Worm (Caenorhabditis elegans): Measurements from ENCODE around the gene Y53F4B.20.

Gene Y53F4B.20

DNA sequence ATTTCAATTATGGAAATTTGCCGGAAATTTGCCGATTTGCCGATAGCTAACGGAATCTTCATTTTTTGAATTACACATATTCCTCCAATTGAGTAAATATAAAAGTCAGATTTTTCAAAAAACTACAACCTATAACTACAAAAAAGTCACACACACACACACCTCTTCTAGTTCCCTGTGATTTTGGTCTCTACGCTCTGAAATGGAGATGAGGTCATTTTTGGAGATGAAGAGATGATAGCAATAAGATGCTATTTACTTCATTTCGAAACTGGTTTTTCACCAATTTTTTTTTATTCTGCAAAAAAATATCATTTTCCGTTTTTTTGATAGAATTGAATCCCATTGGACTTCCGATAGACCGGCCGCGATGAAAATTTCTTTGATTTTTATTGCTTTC is 39.9 kb downstream of the Y53F4B.20 start, which contains the start of gene Y53F4B.23:
Gene Y53F4B.23, plus strand, starts transcription at position 312 of the 400 bp plus-strand sequence.
- no peak for TF ChIP-seq nhr-2 (tag; optimal IDR thresholded peaks at IDR 0.05)
- TF ChIP-seq blmp-1 (tag; optimal IDR thresholded peaks at IDR 0.05): no peak
- no peak for TF ChIP-seq lsy-2 (tag; optimal IDR thresholded peaks at IDR 0.05)
- TF ChIP-seq mep-1 (tag; optimal IDR thresholded peaks at IDR 0.05): no peak
- TF ChIP-seq nhr-76 (tag; optimal IDR thresholded peaks at IDR 0.05): no peak
- TF ChIP-seq M03D4.4 (tag; optimal IDR thresholded peaks at IDR 0.05): no peak
- TF ChIP-seq sptf-1 (tag; optimal IDR thresholded peaks at IDR 0.05): no peak
- TF ChIP-seq ces-1 (GFP tag; optimal IDR thresholded peaks at IDR 0.05): no peak
- no peak for TF ChIP-seq lin-13 (tag; optimal IDR thresholded peaks at IDR 0.05)
- TF ChIP-seq flh-1 (GFP tag; optimal IDR thresholded peaks at IDR 0.05): no peak
- no peak for TF ChIP-seq zip-8 (tag; optimal IDR thresholded peaks at IDR 0.05)

DNA sequence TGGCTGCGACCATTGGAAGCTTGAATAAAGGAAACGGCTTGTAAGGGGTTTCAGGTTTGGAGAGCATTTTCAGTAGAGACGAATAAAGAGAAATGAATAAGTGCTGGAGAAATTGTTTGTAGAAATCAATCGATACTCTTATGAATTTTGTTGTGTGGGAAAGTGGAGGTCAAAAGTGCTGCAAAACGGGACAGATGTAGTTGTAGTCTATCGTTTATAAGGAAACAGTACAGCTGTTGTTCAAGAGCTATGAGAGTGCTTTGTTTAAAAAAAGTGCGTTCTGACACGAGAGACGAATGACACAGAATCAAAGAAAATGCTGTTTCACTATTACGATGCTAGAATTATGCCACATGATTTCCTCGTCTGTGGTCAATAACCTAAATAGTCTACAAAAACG is 46.2 kb downstream of the Y53F4B.20 start, which contains the start of gene Y53F4B.62:
Gene Y53F4B.62, minus strand, starts transcription at position 101 of the 400 bp plus-strand sequence.
- TF ChIP-seq drap-1 (GFP tag; optimal IDR thresholded peaks at IDR 0.05): no peak

DNA sequence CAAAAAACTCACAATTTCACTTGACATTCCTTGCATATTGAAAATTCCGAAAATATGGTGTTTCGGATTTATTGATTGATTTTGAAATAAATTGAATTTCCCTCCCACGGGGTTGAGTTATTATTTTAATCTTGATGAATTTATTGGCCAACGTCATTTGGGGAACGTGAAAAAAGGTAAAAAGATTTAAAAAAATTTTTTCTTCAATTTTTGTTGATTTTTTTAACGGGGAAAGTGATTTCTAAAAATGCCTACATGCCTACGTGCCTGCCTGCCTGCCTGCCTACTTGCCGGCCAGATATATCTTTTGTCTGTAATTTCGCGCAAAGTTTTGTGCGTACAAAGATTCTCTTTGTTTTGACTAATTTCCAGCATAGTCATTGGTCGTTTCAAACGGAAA is 50.1 kb downstream of the Y53F4B.20 start, which contains the start of gene Y53F4B.24:
Gene Y53F4B.24, minus strand, starts transcription at position 101 of the 400 bp plus-strand sequence.
- TF ChIP-seq elt-1 (tag; optimal IDR thresholded peaks at IDR 0.05; ENCODE audit: borderline replicate concordance, insufficient read depth): no peak
- no peak for TF ChIP-seq sptf-1 (tag; optimal IDR thresholded peaks at IDR 0.05)
- TF ChIP-seq cnd-1 (tag; optimal IDR thresholded peaks at IDR 0.05): no peak
- no peak for TF ChIP-seq nhr-12 (tag; optimal IDR thresholded peaks at IDR 0.05)
- no peak for TF ChIP-seq nhr-2 (tag; optimal IDR thresholded peaks at IDR 0.05)
- no peak for TF ChIP-seq nhr-28 (tag; optimal IDR thresholded peaks at IDR 0.05)
- no peak for TF ChIP-seq unc-120 (tag; optimal IDR thresholded peaks at IDR 0.05; ENCODE audit: poor library complexity, severe bottlenecking)
- TF ChIP-seq ham-2 (GFP tag; optimal IDR thresholded peaks at IDR 0.05): no peak
- TF ChIP-seq ztf-11 (tag; optimal IDR thresholded peaks at IDR 0.05): no peak
- TF ChIP-seq bed-3 (GFP tag; optimal IDR thresholded peaks at IDR 0.05): no peak
- TF ChIP-seq lin-13 (tag; optimal IDR thresholded peaks at IDR 0.05): no peak
- TF ChIP-seq lsy-2 (tag; optimal IDR thresholded peaks at IDR 0.05): no peak
- TF ChIP-seq mep-1 (tag; optimal IDR thresholded peaks at IDR 0.05): no peak
- TF ChIP-seq unc-39 (tag; optimal IDR thresholded peaks at IDR 0.05): no peak
- TF ChIP-seq ceh-43 (GFP tag; optimal IDR thresholded peaks at IDR 0.05): no peak
- no peak for TF ChIP-seq zip-8 (tag; optimal IDR thresholded peaks at IDR 0.05)
- TF ChIP-seq mls-2 (tag; optimal IDR thresholded peaks at IDR 0.05): no peak

DNA sequence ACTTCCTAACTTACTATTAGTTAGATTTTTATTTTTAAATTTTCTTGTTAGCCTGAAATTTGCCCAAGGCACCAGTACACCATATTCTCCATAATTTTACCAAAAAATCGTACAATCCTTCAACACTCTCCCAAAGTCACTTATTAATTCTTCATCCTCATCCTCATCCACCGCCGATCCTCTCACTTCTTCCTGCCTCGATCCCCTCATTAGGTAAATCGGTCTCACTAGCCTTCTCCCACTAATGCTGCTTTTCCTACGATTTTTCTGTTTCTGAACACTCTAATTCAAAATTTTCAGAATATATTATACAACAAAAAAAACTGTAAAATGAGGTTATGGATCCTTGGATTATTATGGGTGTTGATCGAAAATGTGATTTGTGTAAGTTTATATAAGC is 51.6 kb downstream of the Y53F4B.20 start, which contains the start of gene Y53F4B.25:
Gene Y53F4B.25, plus strand, starts transcription at position 301 of the 400 bp plus-strand sequence.
- TF ChIP-seq flh-1 (GFP tag; optimal IDR thresholded peaks at IDR 0.05): no peak
- no peak for TF ChIP-seq ceh-43 (GFP tag; optimal IDR thresholded peaks at IDR 0.05)
- no peak for TF ChIP-seq tbx-8 (GFP tag; optimal IDR thresholded peaks at IDR 0.05)
- TF ChIP-seq nhr-76 (tag; optimal IDR thresholded peaks at IDR 0.05): no peak
- TF ChIP-seq mab-5 (tag; optimal IDR thresholded peaks at IDR 0.05): no peak
- TF ChIP-seq blmp-1 (tag; optimal IDR thresholded peaks at IDR 0.05): no peak
- TF ChIP-seq nhr-12 (tag; optimal IDR thresholded peaks at IDR 0.05): no peak
- no peak for TF ChIP-seq pha-4 (tag; optimal IDR thresholded peaks at IDR 0.05)
- TF ChIP-seq ztf-11 (tag; optimal IDR thresholded peaks at IDR 0.05): no peak
- no peak for TF ChIP-seq mls-2 (tag; optimal IDR thresholded peaks at IDR 0.05)
- TF ChIP-seq sem-2 (GFP tag; optimal IDR thresholded peaks at IDR 0.05): no peak
- no peak for TF ChIP-seq elt-1 (tag; optimal IDR thresholded peaks at IDR 0.05; ENCODE audit: borderline replicate concordance, insufficient read depth)
- no peak for TF ChIP-seq unc-62 (GFP tag; optimal IDR thresholded peaks at IDR 0.05)
- TF ChIP-seq lsy-2 (tag; optimal IDR thresholded peaks at IDR 0.05): no peak
- no peak for TF ChIP-seq bed-3 (GFP tag; optimal IDR thresholded peaks at IDR 0.05)
- TF ChIP-seq nhr-237 (tag; optimal IDR thresholded peaks at IDR 0.05): no peak
- TF ChIP-seq ces-1 (GFP tag; optimal IDR thresholded peaks at IDR 0.05): no peak
- no peak for TF ChIP-seq ceh-83 (GFP tag; optimal IDR thresholded peaks at IDR 0.05)

Data from whole organism, mixed stage, embryonic.